Fruit fly (Drosophila melanogaster) whole organism, embryonic: ENCODE results near the gene et.

Experiments used
- Awh ChIP-seq: fragments of 200-800 bp; sonication (Bioruptor generic); IDR thresholded peaks from 2 replicates; pipeline ENCODE4, ENCODE4 v1.3.6; 2022; ENCODE audit warnings: missing biosample characterization, missing genetic modification characterization
- BEAF-32 ChIP-seq: fragments of 200-800 bp; sonication (Bioruptor generic); optimal IDR thresholded peaks from 3 replicates; lab custom pipeline; 2017; ENCODE audit warnings: missing biosample characterization, missing genetic modification characterization, mild to moderate bottlenecking, moderate library complexity, missing genetic modification reagents
- Blimp-1 ChIP-seq: fragments of 200-800 bp; sonication (Bioruptor generic); optimal IDR thresholded peaks from 3 replicates; lab custom pipeline; 2018; ENCODE audit warnings: missing biosample characterization, missing genetic modification characterization, mild to moderate bottlenecking, moderate library complexity, missing genetic modification reagents
- CG10321 ChIP-seq: fragments of 200-800 bp; sonication (Bioruptor generic); IDR thresholded peaks from 2 replicates; pipeline ENCODE4 v1.3.6; 2022; ENCODE audit warnings: missing biosample characterization, missing genetic modification characterization
- CG12155 ChIP-seq: fragments of 200-800 bp; sonication (Bioruptor generic); optimal IDR thresholded peaks from 3 replicates; lab custom pipeline; 2016; ENCODE audit warnings: missing biosample characterization, missing genetic modification characterization
- CG13296 ChIP-seq: fragments of 200-800 bp; sonication (Bioruptor generic); optimal IDR thresholded peaks from 3 replicates; lab custom pipeline; 2018; ENCODE audit warnings: missing biosample characterization, mild to moderate bottlenecking, missing genetic modification characterization
- CG14667 ChIP-seq: fragments of 200-800 bp; sonication (Bioruptor generic); IDR thresholded peaks from 2 replicates; pipeline ENCODE4 v1.3.6; 2022; ENCODE audit warnings: missing biosample characterization, missing genetic modification characterization
- CG1529 ChIP-seq: fragments of 200-800 bp; sonication (Bioruptor generic); optimal IDR thresholded peaks from 3 replicates; lab custom pipeline; 2018; ENCODE audit warnings: missing biosample characterization, missing genetic modification characterization
- CG15601 ChIP-seq: fragments of 200-800 bp; sonication (Bioruptor generic); optimal IDR thresholded peaks from 3 replicates; lab custom pipeline; 2019; ENCODE audit warnings: missing biosample characterization, mild to moderate bottlenecking, missing genetic modification characterization, moderate library complexity
- CG17328 ChIP-seq: fragments of 200-800 bp; sonication (Bioruptor generic); IDR thresholded peaks from 2 replicates; pipeline ENCODE4 v1.3.6; 2022; ENCODE audit warnings: missing biosample characterization, missing genetic modification characterization
- CG17385 ChIP-seq: fragments of 200-800 bp; sonication (Bioruptor generic); optimal IDR thresholded peaks from 3 replicates; lab custom pipeline; 2018; ENCODE audit warnings: missing biosample characterization, mild to moderate bottlenecking, missing genetic modification characterization
- CG1832 ChIP-seq: fragments of 200-800 bp; sonication (Bioruptor generic); optimal IDR thresholded peaks from 2 replicates; lab custom pipeline; 2017; ENCODE audit warnings: missing biosample characterization, mild to moderate bottlenecking, missing genetic modification characterization, inconsistent platforms
- CG3281 ChIP-seq: fragments of 200-800 bp; sonication (Bioruptor generic); optimal IDR thresholded peaks from 3 replicates; lab custom pipeline; 2017; ENCODE audit warnings: missing biosample characterization, mild to moderate bottlenecking, missing genetic modification characterization
- CG3726 ChIP-seq: fragments of 200-800 bp; sonication (Bioruptor generic); IDR thresholded peaks from 3 replicates; pipeline ENCODE4, ENCODE4 v1.3.6; 2022; ENCODE audit warnings: missing biosample characterization, missing genetic modification characterization
- CG4617 ChIP-seq: fragments of 200-800 bp; sonication (Bioruptor generic); optimal IDR thresholded peaks from 3 replicates; lab custom pipeline; 2016; ENCODE audit warnings: missing biosample characterization, missing genetic modification characterization, borderline replicate concordance
- CG6854 ChIP-seq: fragments of 200-800 bp; sonication (Bioruptor generic); optimal IDR thresholded peaks from 3 replicates; lab custom pipeline; 2017; ENCODE audit warnings: missing biosample characterization, mild to moderate bottlenecking, missing genetic modification characterization
- CG7928 ChIP-seq: fragments of 200-800 bp; sonication (Bioruptor generic); optimal IDR thresholded peaks from 2 replicates; lab custom pipeline; 2017; ENCODE audit warnings: missing biosample characterization, mild to moderate bottlenecking, missing genetic modification characterization
- CG8765 ChIP-seq: fragments of 200-800 bp; sonication (Bioruptor generic); IDR thresholded peaks from 2 replicates; pipeline ENCODE4 v1.3.6; 2022; ENCODE audit warnings: missing biosample characterization, missing genetic modification characterization
- CoRest ChIP-seq: fragments of 200-800 bp; sonication (Bioruptor generic); optimal IDR thresholded peaks from 3 replicates; lab custom pipeline; 2018; ENCODE audit warnings: missing biosample characterization, mild to moderate bottlenecking, missing genetic modification characterization, moderate library complexity
- CrebB ChIP-seq: fragments of 200-800 bp; sonication (Bioruptor generic); optimal IDR thresholded peaks from 3 replicates; lab custom pipeline; 2018; ENCODE audit warnings: missing biosample characterization, mild to moderate bottlenecking, missing genetic modification characterization
- D ChIP-seq, 2 experiments: fragments of 200-800 bp in 1 of 2; fragments of >200 bp in 1 of 2; sonication (Bioruptor generic) in 1 of 2; optimal IDR thresholded peaks; 2 replicates in 1 of 2; 3 replicates in 1 of 2; lab custom pipeline; 2017; ENCODE audit warnings: mild to moderate bottlenecking in 1 of 2, missing biosample characterization in 1 of 2, missing genetic modification characterization in 1 of 2, missing genetic modification reagents in 1 of 2
- Dad ChIP-seq: fragments of 200-800 bp; sonication (Bioruptor generic); optimal IDR thresholded peaks from 3 replicates; lab custom pipeline; 2016; ENCODE audit warnings: missing biosample characterization, missing genetic modification characterization
- Doc2 ChIP-seq: fragments of 200-800 bp; sonication (Bioruptor generic); IDR thresholded peaks from 2 replicates; pipeline ENCODE4 v1.3.6; 2022; ENCODE audit warnings: missing biosample characterization, missing genetic modification characterization
- ERR ChIP-seq: fragments of 200-800 bp; sonication (Bioruptor generic); optimal IDR thresholded peaks from 2 replicates; lab custom pipeline; 2016; ENCODE audit warnings: missing biosample characterization, missing genetic modification characterization
- Eip74EF ChIP-seq, 2 experiments: fragments of 200-800 bp in 1 of 2; fragments of >200 bp in 1 of 2; sonication (Bioruptor generic) in 1 of 2; optimal IDR thresholded peaks; 2 replicates each; lab custom pipeline; 2017 to 2019; ENCODE audit warnings: missing biosample characterization in 2 of 2, missing genetic modification characterization in 2 of 2, mild to moderate bottlenecking in 1 of 2, moderate library complexity in 1 of 2
- Hey ChIP-seq: fragments of 200-800 bp; sonication (Bioruptor generic); optimal IDR thresholded peaks from 3 replicates; lab custom pipeline; 2018; ENCODE audit warnings: missing biosample characterization, mild to moderate bottlenecking, missing genetic modification characterization
- Hr78 ChIP-seq, 2 experiments: fragments of 200-800 bp in 1 of 2; fragments of >200 bp in 1 of 2; sonication (Bioruptor generic) in 1 of 2; optimal IDR thresholded peaks; 2 replicates each; lab custom pipeline; 2017 to 2019; ENCODE audit warnings: missing biosample characterization in 2 of 2, missing genetic modification characterization in 2 of 2, mild to moderate bottlenecking in 1 of 2, moderate library complexity in 1 of 2
- Hsf ChIP-seq: fragments of 200-800 bp; sonication (Bioruptor generic); optimal IDR thresholded peaks from 3 replicates; lab custom pipeline; 2016; ENCODE audit warnings: missing biosample characterization, missing genetic modification characterization
- PHDP ChIP-seq: fragments of 200-800 bp; sonication (Bioruptor generic); optimal IDR thresholded peaks from 3 replicates; lab custom pipeline; 2018; ENCODE audit warnings: missing biosample characterization, mild to moderate bottlenecking, missing genetic modification characterization, moderate library complexity
- Trl ChIP-seq, 3 experiments: fragments of >200 bp in 2 of 3; fragments of 200-800 bp in 1 of 3; sonication (Bioruptor generic) in 1 of 3; optimal IDR thresholded peaks; 2 replicates in 1 of 3; 3 replicates in 2 of 3; lab custom pipeline; 2016 to 2017; ENCODE audit warnings: missing biosample characterization in 1 of 3, missing genetic modification characterization in 1 of 3
- Usf ChIP-seq: fragments of 200-800 bp; sonication (Bioruptor generic); optimal IDR thresholded peaks from 2 replicates; lab custom pipeline; 2017; ENCODE audit warnings: missing genotype, missing biosample characterization, missing genetic modification characterization
- bab2 ChIP-seq: fragments of 200-800 bp; sonication (Bioruptor generic); optimal IDR thresholded peaks from 2 replicates; lab custom pipeline; 2016; ENCODE audit warnings: missing biosample characterization, missing genetic modification characterization
- corto ChIP-seq: fragments of 200-800 bp; sonication (Bioruptor generic); optimal IDR thresholded peaks from 2 replicates; lab custom pipeline; 2016; ENCODE audit warnings: missing biosample characterization, mild to moderate bottlenecking, missing genetic modification characterization, moderate library complexity
- dati ChIP-seq: fragments of 200-800 bp; sonication (Bioruptor generic); IDR thresholded peaks from 2 replicates; pipeline ENCODE4 v1.3.6; 2022; ENCODE audit warnings: missing biosample characterization, missing genetic modification characterization
- en ChIP-seq: fragments of 200-800 bp; sonication (Bioruptor generic); optimal IDR thresholded peaks from 2 replicates; lab custom pipeline; 2016; ENCODE audit warnings: missing biosample characterization, missing genetic modification characterization
- esg ChIP-seq: fragments of 200-800 bp; sonication (Bioruptor generic); conservative IDR thresholded peaks from 2 replicates; pipeline ENCODE4 v1.3.6; 2022; ENCODE audit warnings: missing biosample characterization, missing genetic modification characterization
- ewg ChIP-seq: fragments of 200-800 bp; sonication (Bioruptor generic); optimal IDR thresholded peaks from 3 replicates; lab custom pipeline; 2017; ENCODE audit warnings: mild to moderate bottlenecking, missing biosample characterization, missing genetic modification reagents, missing genetic modification characterization
- fd3F ChIP-seq: fragments of 200-800 bp; sonication (Bioruptor generic); optimal IDR thresholded peaks from 2 replicates; lab custom pipeline; 2018; ENCODE audit warnings: missing biosample characterization, mild to moderate bottlenecking, missing genetic modification characterization, moderate library complexity
- gsb-n ChIP-seq: fragments of 200-800 bp; sonication (Bioruptor generic); optimal IDR thresholded peaks from 3 replicates; lab custom pipeline; 2018; ENCODE audit warnings: missing biosample characterization, mild to moderate bottlenecking, missing genetic modification characterization
- onecut ChIP-seq: fragments of 200-800 bp; sonication (Bioruptor generic); IDR thresholded peaks from 2 replicates; pipeline ENCODE4 v1.3.6; 2022; ENCODE audit warnings: missing biosample characterization, missing genetic modification characterization
- otp ChIP-seq: fragments of 200-800 bp; sonication (Bioruptor generic); IDR thresholded peaks from 3 replicates; pipeline ENCODE4, ENCODE4 v1.3.6; 2022; ENCODE audit warnings: missing biosample characterization, missing genetic modification characterization
- pan ChIP-seq, 4 experiments: fragments of >200 bp in 3 of 4; fragments of 200-800 bp in 1 of 4; sonication (Bioruptor generic) in 1 of 4; optimal IDR thresholded peaks in 3 of 4; IDR thresholded peaks in 1 of 4; 2 replicates each; pipeline versions ENCODE4 v1.3.6 to Lab custom; 2017 to 2022; ENCODE audit warnings: missing biosample characterization in 2 of 4, missing genetic modification characterization in 2 of 4, mixed read lengths in 1 of 4
- pros ChIP-seq: fragments of 200-800 bp; sonication (Bioruptor generic); optimal IDR thresholded peaks from 3 replicates; lab custom pipeline; 2019; ENCODE audit warnings: missing biosample characterization, mild to moderate bottlenecking, missing genetic modification characterization, moderate library complexity
- seq ChIP-seq: fragments of 200-800 bp; sonication (Bioruptor generic); IDR thresholded peaks from 2 replicates; pipeline ENCODE4 v1.3.6; 2022; ENCODE audit warnings: missing biosample characterization, missing genetic modification characterization
- toy ChIP-seq: fragments of 200-800 bp; sonication (Bioruptor generic); IDR thresholded peaks from 2 replicates; pipeline ENCODE4 v1.3.6; 2022; ENCODE audit warnings: missing biosample characterization, missing genetic modification characterization
- tup ChIP-seq: fragments of 200-800 bp; sonication (Bioruptor generic); optimal IDR thresholded peaks from 2 replicates; lab custom pipeline; 2016; ENCODE audit warnings: missing biosample characterization, mild to moderate bottlenecking, missing genetic modification characterization, moderate library complexity
- vfl ChIP-seq: fragments of 200-800 bp; sonication (Bioruptor generic); optimal IDR thresholded peaks from 2 replicates; lab custom pipeline; 2016; ENCODE audit warnings: missing biosample characterization, missing genetic modification characterization
- zen2 ChIP-seq: fragments of 200-800 bp; sonication (Bioruptor generic); IDR thresholded peaks from 3 replicates; pipeline ENCODE4 v1.3.6; 2022; ENCODE audit warnings: missing biosample characterization, missing genetic modification characterization; ENCODE audit not compliant: partially characterized antibody

Gene et

DNA sequence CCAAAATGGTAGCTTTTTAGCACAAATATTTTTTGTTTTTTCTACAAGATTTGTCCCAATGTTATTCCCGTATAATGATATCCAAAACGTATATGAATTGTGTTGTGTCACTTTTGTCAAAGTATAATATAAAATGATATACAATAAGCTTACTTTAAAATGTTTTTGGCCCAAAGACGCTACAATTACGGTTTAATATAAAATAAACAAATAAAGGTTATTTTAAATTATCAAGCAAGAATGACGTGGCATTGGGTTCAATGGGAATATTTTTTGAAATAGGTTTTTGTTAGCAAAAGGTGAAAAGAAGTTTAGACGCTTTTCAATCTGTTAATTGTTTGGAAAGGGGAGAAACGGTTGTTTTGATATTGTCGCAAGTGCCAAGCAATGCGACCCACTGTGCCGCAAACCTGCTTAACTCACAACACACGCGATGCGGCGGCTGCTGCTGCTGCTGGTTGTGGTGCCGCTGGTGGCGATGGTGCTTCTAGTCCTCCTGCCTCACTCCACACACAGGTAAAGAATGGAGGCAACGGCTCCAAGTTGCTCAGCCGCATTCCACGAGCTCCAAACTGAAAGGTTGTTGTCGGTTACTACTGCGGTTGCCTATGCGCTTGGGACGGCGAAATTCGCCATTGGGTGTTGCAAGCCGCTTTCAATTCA is 12.4 kb downstream of the et start (continued):
- TF ChIP-seq Blimp-1 (GFP tag; lab: Kevin White, UChicago) (no peak), CG3726 (GFP tag; lab: Robert Waterston, UW) (no peak), CG1832 (no peak), CG10321 (GFP tag; lab: Robert Waterston, UW) (no peak), CG1529 (GFP tag; lab: Kevin White, UChicago) (peak; percentile 55), CG12155 (GFP tag; lab: Kevin White, UChicago) (peak; percentile 2), CG3281 (GFP tag; lab: Kevin White, UChicago) (peak; percentile 56), Eip74EF (GFP tag; optimal IDR thresholded peaks at IDR 0.05; lab: Kevin White, UChicago) (no peak), CG6854 (peak; percentile 58), pros (GFP tag; lab: Kevin White, UChicago) (no peak), CrebB (tag; lab: Kevin White, UChicago) (no peak), CG17385 (peak; percentile 66), Hsf (GFP tag; lab: Kevin White, UChicago) (peak; percentile 34), ERR (GFP tag; lab: Kevin White, UChicago) (no peak), corto (no peak), zen2 (no peak), toy (GFP tag; lab: Robert Waterston, UW) (no peak), CG7928 (no peak), en (GFP tag; lab: Kevin White, UChicago) (no peak), fd3F (peak; percentile 7), Trl (optimal IDR thresholded peaks at IDR 0.05; lab: Kevin White, UChicago) (peak in 1 of 2 experiments; percentile 43), Trl (GFP tag; optimal IDR thresholded peaks at IDR 0.05; lab: Kevin White, UChicago) (no peak), vfl (no peak), onecut (GFP tag; lab: Robert Waterston, UW) (no peak), CoRest (tag; lab: Kevin White, UChicago) (peak; percentile 76), gsb-n (tag; lab: Kevin White, UChicago) (no peak), dati (GFP tag; lab: Robert Waterston, UW) (no peak), pan (optimal IDR thresholded peaks at IDR 0.05; lab: Kevin White, UChicago) (no peak), pan (GFP tag; optimal IDR thresholded peaks at IDR 0.05 in 1 of 2, IDR thresholded peaks at IDR 0.05 in 1 of 2) (peak in 1 of 2 experiments; percentile 35), seq (GFP tag; lab: Robert Waterston, UW) (no peak), Awh (GFP tag; lab: Robert Waterston, UW) (0 out of 2 replicates have a peak, but pooled peaks have one; percentile 13), BEAF-32 (no peak), tup (GFP tag; lab: Kevin White, UChicago) (no peak), CG4617 (GFP tag; lab: Kevin White, UChicago) (no peak), bab2 (GFP tag; lab: Kevin White, UChicago) (no peak), Doc2 (no peak), PHDP (tag; lab: Kevin White, UChicago) (peak; percentile 46), otp (no peak), D (optimal IDR thresholded peaks at IDR 0.05; lab: Kevin White, UChicago) (no peak), D (GFP tag; optimal IDR thresholded peaks at IDR 0.05; lab: Kevin White, UChicago) (peak; percentile 50), CG13296 (GFP tag; lab: Kevin White, UChicago) (no peak), esg (no peak), ewg (GFP tag; lab: Kevin White, UChicago) (peak; percentile 19), Hr78 (GFP tag; optimal IDR thresholded peaks at IDR 0.05; lab: Kevin White, UChicago) (no peak), Usf (GFP tag; lab: Kevin White, UChicago) (peak; percentile 41), Hey (tag; lab: Kevin White, UChicago) (no peak), CG14667 (no peak), CG17328 (GFP tag; lab: Robert Waterston, UW) (no peak), CG8765 (GFP tag; lab: Robert Waterston, UW) (no peak), Dad (GFP tag; lab: Kevin White, UChicago) (no peak), CG15601 (tag; lab: Kevin White, UChicago) (no peak)
